Fruit fly (Drosophila melanogaster) whole organism, embryonic: ENCODE measurements around the gene mdu.

Experiments
- Bdp1 ChIP-seq: fragments of 200-800 bp; sonication (Bioruptor generic); optimal IDR thresholded peaks from 3 replicates; lab custom pipeline; 2016; ENCODE audit warnings: missing biosample characterization, missing genetic modification characterization
- CG10654 ChIP-seq: fragments of 200-800 bp; sonication (Bioruptor generic); optimal IDR thresholded peaks from 2 replicates; lab custom pipeline; 2016; ENCODE audit warnings: missing biosample characterization, missing genetic modification characterization
- CG11696 ChIP-seq: fragments of 200-800 bp; sonication (Bioruptor generic); IDR thresholded peaks from 2 replicates; pipeline ENCODE4 v1.3.6; 2022; ENCODE audit warnings: missing biosample characterization, missing genetic modification characterization
- CG13287 ChIP-seq: fragments of 200-800 bp; sonication (Bioruptor generic); IDR thresholded peaks from 2 replicates; pipeline ENCODE4 v1.3.6; 2022; ENCODE audit warnings: missing biosample characterization, missing genetic modification characterization; ENCODE audit not compliant: partially characterized antibody
- CG13775 ChIP-seq: fragments of 200-800 bp; sonication (Bioruptor generic); optimal IDR thresholded peaks from 3 replicates; lab custom pipeline; 2017; ENCODE audit warnings: missing biosample characterization, mild to moderate bottlenecking, missing genetic modification characterization
- CG14965 ChIP-seq: fragments of 200-800 bp; sonication (Bioruptor generic); optimal IDR thresholded peaks from 2 replicates; lab custom pipeline; 2016; ENCODE audit warnings: missing biosample characterization, missing genetic modification characterization, borderline replicate concordance
- CG15479 ChIP-seq: fragments of 200-800 bp; sonication (Bioruptor generic); optimal IDR thresholded peaks from 3 replicates; lab custom pipeline; 2019; ENCODE audit warnings: missing biosample characterization, mild to moderate bottlenecking, missing genetic modification characterization, moderate library complexity
- CG16813 ChIP-seq: fragments of 200-800 bp; sonication (Bioruptor generic); IDR thresholded peaks from 3 replicates; pipeline ENCODE4 v1.3.6; 2022; ENCODE audit warnings: missing biosample characterization, missing genetic modification characterization; ENCODE audit not compliant: partially characterized antibody
- CG16815 ChIP-seq: fragments of 200-800 bp; sonication (Bioruptor generic); optimal IDR thresholded peaks from 3 replicates; lab custom pipeline; 2017; ENCODE audit warnings: missing biosample characterization, mild to moderate bottlenecking, missing genetic modification characterization
- CG18011 ChIP-seq: fragments of 200-800 bp; sonication (Bioruptor generic); optimal IDR thresholded peaks from 2 replicates; lab custom pipeline; 2017; ENCODE audit warnings: missing biosample characterization, missing genetic modification characterization, mild to moderate bottlenecking, moderate library complexity, missing genotype
- CG18619 ChIP-seq: fragments of 200-800 bp; sonication (Bioruptor generic); optimal IDR thresholded peaks from 3 replicates; lab custom pipeline; 2017; ENCODE audit warnings: missing biosample characterization, mild to moderate bottlenecking, missing genetic modification characterization
- CG2199 ChIP-seq: fragments of 200-800 bp; sonication (Bioruptor generic); IDR thresholded peaks from 3 replicates; pipeline ENCODE4 v1.3.6; 2022; ENCODE audit warnings: missing biosample characterization, missing genetic modification characterization
- CG2712 ChIP-seq: fragments of 200-800 bp; optimal IDR thresholded peaks from 3 replicates; lab custom pipeline; 2019; ENCODE audit warnings: missing biosample characterization, mild to moderate bottlenecking, missing genetic modification characterization, moderate library complexity
- CG42726 ChIP-seq: fragments of 200-800 bp; sonication (Bioruptor generic); IDR thresholded peaks from 2 replicates; pipeline ENCODE4 v1.3.6; 2022; ENCODE audit warnings: missing biosample characterization, missing genetic modification characterization; ENCODE audit not compliant: partially characterized antibody
- CG4424 ChIP-seq: fragments of 200-800 bp; sonication (Bioruptor generic); optimal IDR thresholded peaks from 3 replicates; lab custom pipeline; 2016; ENCODE audit warnings: missing biosample characterization, missing genetic modification characterization
- CG4730 ChIP-seq: fragments of 200-800 bp; sonication (Bioruptor generic); IDR thresholded peaks from 2 replicates; pipeline ENCODE4 v1.3.6; 2022; ENCODE audit warnings: missing biosample characterization, missing genetic modification characterization
- CG5180 ChIP-seq: fragments of 200-800 bp; sonication (Bioruptor generic); optimal IDR thresholded peaks from 3 replicates; lab custom pipeline; 2017; ENCODE audit warnings: missing biosample characterization, missing genetic modification characterization, mild to moderate bottlenecking, moderate library complexity, missing genetic modification reagents
- CG7745 ChIP-seq: fragments of 200-800 bp; sonication (Bioruptor generic); optimal IDR thresholded peaks from 2 replicates; lab custom pipeline; 2018; ENCODE audit warnings: missing biosample characterization, mild to moderate bottlenecking, missing genetic modification characterization, moderate library complexity
- CG8944 ChIP-seq: fragments of 200-800 bp; sonication (Bioruptor generic); optimal IDR thresholded peaks from 3 replicates; lab custom pipeline; 2016; ENCODE audit warnings: missing biosample characterization, missing genetic modification characterization
- CG9727 ChIP-seq: fragments of 200-800 bp; sonication (Bioruptor generic); optimal IDR thresholded peaks from 3 replicates; lab custom pipeline; 2017; ENCODE audit warnings: missing biosample characterization, mild to moderate bottlenecking, missing genetic modification characterization
- CG9932 ChIP-seq: fragments of 200-800 bp; sonication (Bioruptor generic); IDR thresholded peaks from 2 replicates; pipeline ENCODE4 v1.3.6; 2022; ENCODE audit warnings: missing biosample characterization, missing genetic modification characterization
- CoRest ChIP-seq: fragments of 200-800 bp; sonication (Bioruptor generic); optimal IDR thresholded peaks from 3 replicates; lab custom pipeline; 2018; ENCODE audit warnings: missing biosample characterization, mild to moderate bottlenecking, missing genetic modification characterization, moderate library complexity
- Dad ChIP-seq: fragments of 200-800 bp; sonication (Bioruptor generic); optimal IDR thresholded peaks from 3 replicates; lab custom pipeline; 2016; ENCODE audit warnings: missing biosample characterization, missing genetic modification characterization
- Dip3 ChIP-seq: fragments of 200-800 bp; sonication (Bioruptor generic); optimal IDR thresholded peaks from 3 replicates; lab custom pipeline; 2016; ENCODE audit warnings: missing biosample characterization, missing genetic modification characterization
- Dref ChIP-seq: fragments of 200-800 bp; sonication (Bioruptor generic); IDR thresholded peaks from 2 replicates; pipeline ENCODE4 v1.3.6; 2022; ENCODE audit warnings: missing biosample characterization, missing genetic modification characterization
- GATAe ChIP-seq: fragments of 200-800 bp; sonication (Bioruptor generic); conservative IDR thresholded peaks from 2 replicates; pipeline ENCODE4 v1.3.6; 2022; ENCODE audit warnings: missing biosample characterization, missing genetic modification characterization
- MTF-1 ChIP-seq: fragments of 200-800 bp; sonication (Bioruptor generic); optimal IDR thresholded peaks from 2 replicates; lab custom pipeline; 2018; ENCODE audit warnings: missing biosample characterization, mild to moderate bottlenecking, missing genetic modification characterization, borderline replicate concordance
- Mes4 ChIP-seq: fragments of 200-800 bp; sonication (Bioruptor generic); optimal IDR thresholded peaks from 2 replicates; lab custom pipeline; 2016; ENCODE audit warnings: missing biosample characterization, missing genetic modification characterization
- NFAT ChIP-seq: fragments of 200-800 bp; sonication (Bioruptor generic); IDR thresholded peaks from 2 replicates; pipeline ENCODE4 v1.3.6; 2022; ENCODE audit warnings: missing biosample characterization, missing genetic modification characterization
- Nf-YA ChIP-seq: fragments of 200-800 bp; sonication (Bioruptor generic); IDR thresholded peaks from 2 replicates; pipeline ENCODE4 v1.3.6; 2022; ENCODE audit warnings: missing biosample characterization, missing genetic modification characterization
- Optix ChIP-seq: fragments of 200-800 bp; sonication (Bioruptor generic); IDR thresholded peaks from 3 replicates; pipeline ENCODE4 v1.3.6; 2022; ENCODE audit warnings: missing biosample characterization, missing genetic modification characterization
- Poxn ChIP-seq: fragments of 200-800 bp; sonication (Bioruptor generic); IDR thresholded peaks from 2 replicates; pipeline ENCODE4 v1.3.6; 2022; ENCODE audit warnings: missing biosample characterization, missing genetic modification characterization
- Sry-δ ChIP-seq: fragments of 200-800 bp; sonication (Bioruptor generic); optimal IDR thresholded peaks from 2 replicates; lab custom pipeline; 2016; ENCODE audit warnings: missing biosample characterization, missing genetic modification characterization
- az2 ChIP-seq: fragments of 200-800 bp; sonication (Bioruptor generic); optimal IDR thresholded peaks from 3 replicates; lab custom pipeline; 2016; ENCODE audit warnings: missing biosample characterization, missing genetic modification characterization
- chinmo ChIP-seq: fragments of 200-800 bp; sonication (Bioruptor generic); IDR thresholded peaks from 4 replicates; pipeline ENCODE4 v1.3.6; 2022; ENCODE audit warnings: missing biosample characterization, missing genetic modification characterization; ENCODE audit not compliant: partially characterized antibody
- chn ChIP-seq: fragments of 200-800 bp; sonication (Bioruptor generic); optimal IDR thresholded peaks from 2 replicates; lab custom pipeline; 2016; ENCODE audit warnings: missing biosample characterization, missing genetic modification characterization
- dpn ChIP-seq, 2 experiments: fragments of 200-800 bp; sonication (Bioruptor generic); optimal IDR thresholded peaks; 3 replicates each; lab custom pipeline; 2016; ENCODE audit warnings: missing biosample characterization in 2 of 2, missing genetic modification characterization in 2 of 2
- esg ChIP-seq: fragments of 200-800 bp; sonication (Bioruptor generic); conservative IDR thresholded peaks from 2 replicates; pipeline ENCODE4 v1.3.6; 2022; ENCODE audit warnings: missing biosample characterization, missing genetic modification characterization
- gsb-n ChIP-seq: fragments of 200-800 bp; sonication (Bioruptor generic); optimal IDR thresholded peaks from 3 replicates; lab custom pipeline; 2018; ENCODE audit warnings: missing biosample characterization, mild to moderate bottlenecking, missing genetic modification characterization
- ind ChIP-seq: fragments of 200-800 bp; sonication (Bioruptor generic); optimal IDR thresholded peaks from 3 replicates; lab custom pipeline; 2016; ENCODE audit warnings: missing biosample characterization, missing genetic modification characterization
- lilli ChIP-seq: fragments of 200-800 bp; sonication (Bioruptor generic); optimal IDR thresholded peaks from 3 replicates; lab custom pipeline; 2016; ENCODE audit warnings: missing biosample characterization, missing genetic modification characterization
- pan ChIP-seq, 4 experiments: fragments of >200 bp in 3 of 4; fragments of 200-800 bp in 1 of 4; sonication (Bioruptor generic) in 1 of 4; optimal IDR thresholded peaks in 3 of 4; IDR thresholded peaks in 1 of 4; 2 replicates each; pipeline versions ENCODE4 v1.3.6 to Lab custom; 2017 to 2022; ENCODE audit warnings: missing biosample characterization in 2 of 4, missing genetic modification characterization in 2 of 4, mixed read lengths in 1 of 4
- pho ChIP-seq: fragments of 200-800 bp; sonication (Bioruptor generic); optimal IDR thresholded peaks from 2 replicates; lab custom pipeline; 2016; ENCODE audit warnings: missing biosample characterization, missing genetic modification characterization
- pros ChIP-seq: fragments of 200-800 bp; sonication (Bioruptor generic); optimal IDR thresholded peaks from 3 replicates; lab custom pipeline; 2019; ENCODE audit warnings: missing biosample characterization, mild to moderate bottlenecking, missing genetic modification characterization, moderate library complexity
- slou ChIP-seq: fragments of 200-800 bp; sonication (Bioruptor generic); optimal IDR thresholded peaks from 3 replicates; lab custom pipeline; 2016; ENCODE audit warnings: missing biosample characterization, missing genetic modification characterization
- sna ChIP-seq: fragments of 200-800 bp; sonication (Bioruptor generic); IDR thresholded peaks from 2 replicates; pipeline ENCODE4 v1.3.6; 2022; ENCODE audit warnings: missing biosample characterization, missing genetic modification characterization; ENCODE audit not compliant: partially characterized antibody
- unc-4 ChIP-seq: fragments of 200-800 bp; sonication (Bioruptor generic); IDR thresholded peaks from 2 replicates; pipeline ENCODE4 v1.3.6; 2022; ENCODE audit warnings: missing biosample characterization, missing genetic modification characterization; ENCODE audit not compliant: partially characterized antibody
- zfh1 ChIP-seq: fragments of 200-800 bp; sonication (Bioruptor generic); IDR thresholded peaks from 3 replicates; pipeline ENCODE4 v1.3.6; 2022; ENCODE audit warnings: missing biosample characterization, missing genetic modification characterization

Gene mdu

DNA sequence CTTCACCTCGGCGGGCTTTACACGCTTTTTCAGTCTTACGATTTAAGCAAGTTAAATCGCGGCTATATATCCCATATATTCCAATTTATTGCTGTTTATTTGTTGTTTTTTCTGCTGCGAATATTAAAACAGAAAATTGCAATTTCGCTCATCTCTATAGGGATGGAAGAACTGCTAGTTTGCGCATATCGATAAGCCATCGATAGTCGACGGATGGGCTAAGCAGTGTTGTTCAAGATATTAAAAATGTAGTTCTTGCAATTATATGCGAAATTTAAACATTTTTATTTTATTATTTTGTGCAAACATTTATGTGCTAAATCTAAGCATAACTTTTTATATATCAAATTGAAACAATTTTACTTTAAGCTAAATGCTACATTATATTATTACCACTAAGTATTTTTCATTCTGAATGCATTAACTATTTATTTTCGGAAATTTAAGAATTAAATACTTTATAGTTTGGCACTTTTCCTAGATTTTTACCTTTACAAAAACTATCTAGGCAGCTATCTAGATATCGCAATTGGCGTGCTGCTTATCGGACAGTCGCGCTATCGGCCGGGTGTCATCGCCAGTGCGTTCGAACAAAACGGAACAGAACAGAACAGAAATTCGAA is 33.9 kb upstream of the mdu start, which contains the start of the genes Rab40 and CG42258 (continued):
- TF ChIP-seq CG5180 (GFP tag; lab: Kevin White, UChicago) (peak; percentile 57), CG15479 (GFP tag; lab: Kevin White, UChicago) (no peak), CG2712 (tag; lab: Kevin White, UChicago) (peak; percentile 45), CG10654 (peak; percentile 19), CG9727 (GFP tag; lab: Kevin White, UChicago) (peak; percentile 63), esg (0 out of 2 replicates have a peak, but pooled peaks have one; percentile 12), CG13287 (peak; percentile 65), ind (GFP tag; lab: Kevin White, UChicago) (peak; percentile 30), sna (GFP tag; lab: Robert Waterston, UW) (peak; percentile 44; the same call in 1 of the 2 replicates), CG18011 (GFP tag; lab: Kevin White, UChicago) (no peak), CG18619 (GFP tag; lab: Kevin White, UChicago) (peak; percentile 16), Optix (GFP tag; lab: Robert Waterston, UW) (0 out of 3 replicates have a peak, but pooled peaks have one; percentile 43), pros (GFP tag; lab: Kevin White, UChicago) (no peak), CG4730 (peak; percentile 30; the same call in 1 of the 2 replicates), zfh1 (GFP tag; lab: Robert Waterston, UW) (peak; percentile 36; the same call in 1 of the 3 replicates), chinmo (no peak), lilli (GFP tag; lab: Kevin White, UChicago) (peak; percentile 69), Mes4 (no peak), chn (peak; percentile 46), GATAe (GFP tag; lab: Robert Waterston, UW) (no peak), Bdp1 (GFP tag; lab: Kevin White, UChicago) (peak; percentile 24), unc-4 (GFP tag; lab: Robert Waterston, UW) (peak; percentile 62; the same call in 1 of the 2 replicates), pho (GFP tag; lab: Kevin White, UChicago) (peak; percentile 66), Dref (peak; percentile 65), slou (GFP tag; lab: Kevin White, UChicago) (peak; percentile 21), CG14965 (GFP tag; lab: Kevin White, UChicago) (no peak), az2 (GFP tag; lab: Kevin White, UChicago) (peak; percentile 36), dpn (GFP tag; optimal IDR thresholded peaks at IDR 0.05; lab: Kevin White, UChicago) (peak; percentile 28 to 43), CG7745 (tag; lab: Kevin White, UChicago) (no peak), CG2199 (GFP tag; lab: Robert Waterston, UW) (no peak), pan (optimal IDR thresholded peaks at IDR 0.05; lab: Kevin White, UChicago) (no peak), pan (GFP tag; optimal IDR thresholded peaks at IDR 0.05 in 1 of 2, IDR thresholded peaks at IDR 0.05 in 1 of 2) (peak in 1 of 2 experiments; percentile 47), Dad (GFP tag; lab: Kevin White, UChicago) (peak; percentile 21), CG11696 (no peak), CG9932 (peak; percentile 72), CG8944 (GFP tag; lab: Kevin White, UChicago) (peak; percentile 14), Dip3 (peak; percentile 21), CG16813 (peak; percentile 73), CG42726 (0 out of 2 replicates have a peak, but pooled peaks have one; percentile 26), CG16815 (GFP tag; lab: Kevin White, UChicago) (peak; percentile 23), CoRest (peak; percentile 60), NFAT (GFP tag; lab: Robert Waterston, UW) (peak; percentile 45), Nf-YA (GFP tag; lab: Robert Waterston, UW) (no peak), Sry-δ (GFP tag; lab: Kevin White, UChicago) (peak; percentile 90), Poxn (no peak), MTF-1 (GFP tag; lab: Kevin White, UChicago) (no peak), CG4424 (GFP tag; lab: Kevin White, UChicago) (peak; percentile 61), gsb-n (tag; lab: Kevin White, UChicago) (no peak), CG13775 (GFP tag; lab: Kevin White, UChicago) (peak; percentile 33)
